Worm (Caenorhabditis elegans): ENCODE results near the gene Y11D7A.3.

DNA sequence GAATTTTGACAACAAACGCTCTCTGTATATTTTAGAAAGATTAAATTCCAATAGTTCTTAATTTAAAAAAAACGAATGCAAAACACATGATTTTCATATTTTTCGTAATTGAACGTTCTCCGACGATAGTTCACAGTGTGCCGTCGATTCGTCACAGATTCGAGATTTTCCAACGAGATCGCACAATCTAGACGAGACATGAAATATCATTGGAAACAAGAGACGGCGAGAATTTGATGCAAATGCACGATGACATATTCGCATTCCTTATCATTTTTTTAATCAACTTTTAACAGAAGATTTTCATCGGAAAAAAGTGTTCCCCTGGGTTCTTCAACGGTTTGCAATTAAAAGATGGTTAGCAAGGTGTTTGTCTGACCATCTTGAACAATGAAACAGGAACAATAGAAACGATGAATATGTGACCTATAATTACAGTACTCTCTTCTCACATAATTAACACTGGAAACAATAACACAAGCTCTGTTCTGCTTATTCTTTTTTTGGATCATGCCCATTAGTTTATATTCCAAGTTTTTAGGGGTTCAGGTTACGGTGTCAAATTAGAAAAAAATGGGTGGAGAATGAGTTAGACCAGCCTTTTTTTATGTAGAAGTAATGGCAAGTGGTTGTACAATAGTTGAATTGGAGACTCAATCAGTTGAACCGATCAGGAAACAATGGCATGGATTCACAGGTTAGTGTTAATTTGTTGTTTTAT, at the start of gene Y11D7A.3:
- TF ChIP-seq hlh-11 (tag; optimal IDR thresholded peaks at IDR 0.05) (no peak), nhr-11 (tag; optimal IDR thresholded peaks at IDR 0.05) (no peak), tra-1 (GFP tag; IDR thresholded peaks at IDR 0.05) (no peak), unc-62 (GFP tag; optimal IDR thresholded peaks at IDR 0.05 in 1 of 2) (no peak), unc-62 (tag; optimal IDR thresholded peaks at IDR 0.05) (no peak), hlh-30 (tag; optimal IDR thresholded peaks at IDR 0.05; ENCODE audit: insufficient read depth) (no peak), ztf-11 (tag; optimal IDR thresholded peaks at IDR 0.05) (no peak), pqm-1 (tag; optimal IDR thresholded peaks at IDR 0.05) (no peak), nhr-237 (tag; optimal IDR thresholded peaks at IDR 0.05) (no peak), daf-12 (tag; optimal IDR thresholded peaks at IDR 0.05) (no peak), ama-1 (optimal IDR thresholded peaks at IDR 0.05) (no peak), aly-2 (tag; optimal IDR thresholded peaks at IDR 0.05) (no peak)

All from whole organism, L4 larva.